Fruit fly (Drosophila melanogaster): ENCODE results near the gene Raf.

- TF ChIP-seq lov (optimal IDR thresholded peaks at IDR 0.05) (no peak), lov (GFP tag; IDR thresholded peaks at IDR 0.05) (no peak), Ravus (GFP tag; IDR thresholded peaks at IDR 0.05) (no peak), grau (tag; optimal IDR thresholded peaks at IDR 0.05) (no peak), CG9437 (GFP tag; optimal IDR thresholded peaks at IDR 0.05) (no peak), bsh (GFP tag; optimal IDR thresholded peaks at IDR 0.05) (no peak), Ets65A (GFP tag) (no peak), CG2875 (GFP tag; optimal IDR thresholded peaks at IDR 0.05) (no peak), Nf-YA (GFP tag; IDR thresholded peaks at IDR 0.05) (no peak), grn (GFP tag; optimal IDR thresholded peaks at IDR 0.05) (no peak)
Observed at dm6 chrX:2332784-2333183, 37.5 kb downstream of the Raf start.
